Worm (Caenorhabditis elegans) whole organism, L2 larva: ENCODE measurements around the gene pik-1.

Experiments
- C34F6.9 ChIP-seq: fragments of 150-350 bp; optimal IDR thresholded peaks from 2 replicates; lab custom pipeline; 2014; ENCODE audit warnings: missing biosample characterization, missing genetic modification characterization
- F13H6.1 ChIP-seq: sonication (generic microtip); optimal IDR thresholded peaks from 2 replicates; lab custom pipeline; 2016; ENCODE audit warnings: missing genetic modification characterization, missing compliant biosample characterization
- Y55F3AM.14 ChIP-seq: fragments of 200-800 bp; sonication (Bioruptor generic); optimal IDR thresholded peaks from 2 replicates; lab custom pipeline; 2018; ENCODE audit warnings: mild to moderate bottlenecking, missing genetic modification characterization, missing compliant biosample characterization
- ZK546.5 ChIP-seq: sonication (generic microtip); optimal IDR thresholded peaks from 2 replicates; lab custom pipeline; 2017; ENCODE audit warnings: missing biosample characterization, missing genetic modification characterization
- alr-1 ChIP-seq: fragments of 150-350 bp; optimal IDR thresholded peaks from 2 replicates; lab custom pipeline; 2014; ENCODE audit warnings: missing biosample characterization, missing genetic modification characterization
- aly-2 ChIP-seq: fragments of 150-350 bp; optimal IDR thresholded peaks from 2 replicates; lab custom pipeline; 2014; ENCODE audit warnings: missing biosample characterization, missing genetic modification characterization
- ama-1 ChIP-seq: fragments of 150-350 bp; optimal IDR thresholded peaks from 2 replicates; lab custom pipeline; 2018; ENCODE audit warnings: inconsistent platforms
- ceh-82 ChIP-seq: fragments of 150-350 bp; optimal IDR thresholded peaks from 2 replicates; lab custom pipeline; 2014; ENCODE audit warnings: missing biosample characterization, missing genetic modification characterization
- crh-2 ChIP-seq: sonication (generic microtip); optimal IDR thresholded peaks from 2 replicates; lab custom pipeline; 2017; ENCODE audit warnings: missing biosample characterization, missing genetic modification characterization
- egl-27 ChIP-seq: sonication (generic microtip); optimal IDR thresholded peaks from 3 replicates; lab custom pipeline; 2017; ENCODE audit warnings: missing biosample characterization, missing genetic modification reagents, missing genetic modification characterization
- elt-3 ChIP-seq: sonication (generic microtip); optimal IDR thresholded peaks from 2 replicates; lab custom pipeline; 2017; ENCODE audit warnings: missing biosample characterization, missing genetic modification characterization
- fos-1 ChIP-seq: fragments of 150-350 bp; optimal IDR thresholded peaks from 2 replicates; lab custom pipeline; 2014; ENCODE audit warnings: missing biosample characterization, missing genetic modification characterization
- lin-11 ChIP-seq: fragments of 150-350 bp; sonication (generic microtip); optimal IDR thresholded peaks from 2 replicates; lab custom pipeline; 2014; ENCODE audit warnings: missing biosample characterization, missing genetic modification characterization, inconsistent platforms, mixed read lengths
- lin-13 ChIP-seq: fragments of 150-350 bp; optimal IDR thresholded peaks from 2 replicates; lab custom pipeline; 2014; ENCODE audit warnings: missing biosample characterization, missing genetic modification reagents, missing genetic modification characterization
- lin-39 ChIP-seq: fragments of 150-350 bp; optimal IDR thresholded peaks from 2 replicates; lab custom pipeline; 2014; ENCODE audit warnings: missing biosample characterization, missing genetic modification reagents, missing genetic modification characterization
- lsy-2 ChIP-seq, 2 experiments: fragments of 150-350 bp in 1 of 2; sonication (generic microtip) in 1 of 2; optimal IDR thresholded peaks; 2 replicates each; lab custom pipeline; 2014 to 2017; ENCODE audit warnings: missing biosample characterization in 2 of 2, missing genetic modification characterization in 2 of 2
- mab-5 ChIP-seq: fragments of 150-350 bp; optimal IDR thresholded peaks from 2 replicates; lab custom pipeline; 2014; ENCODE audit warnings: missing biosample characterization, missing genetic modification characterization
- mdl-1 ChIP-seq, 2 experiments: fragments of 150-350 bp in 1 of 2; sonication (generic microtip) in 1 of 2; optimal IDR thresholded peaks; 2 replicates each; lab custom pipeline; 2017; ENCODE audit warnings: missing biosample characterization in 2 of 2, missing genetic modification characterization in 2 of 2
- nhr-12 ChIP-seq: fragments of 150-350 bp; optimal IDR thresholded peaks from 2 replicates; lab custom pipeline; 2014; ENCODE audit warnings: missing biosample characterization, missing genetic modification characterization
- nhr-129 ChIP-seq: fragments of 150-350 bp; optimal IDR thresholded peaks from 2 replicates; lab custom pipeline; 2014; ENCODE audit warnings: missing biosample characterization, missing genetic modification characterization
- nhr-21 ChIP-seq: fragments of 150-350 bp; optimal IDR thresholded peaks from 2 replicates; lab custom pipeline; 2014; ENCODE audit warnings: missing biosample characterization, missing genetic modification characterization
- nhr-23 ChIP-seq: fragments of 150-350 bp; optimal IDR thresholded peaks from 2 replicates; lab custom pipeline; 2014; ENCODE audit warnings: missing biosample characterization, missing genetic modification reagents, missing genetic modification characterization
- nhr-25 ChIP-seq: fragments of 150-350 bp; sonication (generic microtip); optimal IDR thresholded peaks from 3 replicates; lab custom pipeline; 2014; ENCODE audit warnings: missing biosample characterization, missing genetic modification characterization
- nhr-6 ChIP-seq: fragments of 150-350 bp; optimal IDR thresholded peaks from 2 replicates; lab custom pipeline; 2014; ENCODE audit warnings: missing biosample characterization, missing genetic modification characterization
- nhr-77 ChIP-seq: fragments of 150-350 bp; optimal IDR thresholded peaks from 2 replicates; lab custom pipeline; 2014; ENCODE audit warnings: missing biosample characterization, missing genetic modification characterization
- peb-1 ChIP-seq: fragments of 150-350 bp; optimal IDR thresholded peaks from 2 replicates; lab custom pipeline; 2014; ENCODE audit warnings: missing biosample characterization, missing genetic modification characterization
- sem-4 ChIP-seq: fragments of 150-350 bp; optimal IDR thresholded peaks from 2 replicates; lab custom pipeline; 2014; ENCODE audit warnings: missing biosample characterization, missing genetic modification reagents, missing genetic modification characterization
- skn-1 ChIP-seq: sonication (generic microtip); optimal IDR thresholded peaks from 2 replicates; lab custom pipeline; 2017; ENCODE audit warnings: missing biosample characterization, missing genetic modification characterization
- sma-3 ChIP-seq: sonication (generic microtip); optimal IDR thresholded peaks from 2 replicates; lab custom pipeline; 2016; ENCODE audit warnings: missing genetic modification reagents, missing genetic modification characterization, missing compliant biosample characterization
- sma-9 ChIP-seq, 2 experiments: fragments of 150-350 bp in 1 of 2; sonication (generic microtip) in 1 of 2; optimal IDR thresholded peaks; 2 replicates each; lab custom pipeline; 2014 to 2016; ENCODE audit warnings: missing genetic modification characterization in 2 of 2, mild to moderate bottlenecking in 1 of 2, missing biosample characterization in 1 of 2, missing compliant biosample characterization in 1 of 2, missing genetic modification reagents in 1 of 2, moderate library complexity in 1 of 2
- snpc-4 ChIP-seq: fragments of 150-350 bp; optimal IDR thresholded peaks from 2 replicates; lab custom pipeline; 2014; ENCODE audit warnings: missing biosample characterization, missing genetic modification characterization
- unc-39 ChIP-seq: fragments of 150-350 bp; optimal IDR thresholded peaks from 2 replicates; lab custom pipeline; 2014; ENCODE audit warnings: missing biosample characterization, missing genetic modification characterization
- unc-55 ChIP-seq: fragments of 150-350 bp; sonication (generic microtip); optimal IDR thresholded peaks from 3 replicates; lab custom pipeline; 2014; ENCODE audit warnings: missing biosample characterization, missing genetic modification reagents, missing genetic modification characterization
- unc-62 ChIP-seq: fragments of 150-350 bp; optimal IDR thresholded peaks from 2 replicates; lab custom pipeline; 2014; ENCODE audit warnings: missing biosample characterization, missing genetic modification reagents, missing genetic modification characterization
- zag-1 ChIP-seq: fragments of 150-350 bp; optimal IDR thresholded peaks from 2 replicates; lab custom pipeline; 2014; ENCODE audit warnings: missing biosample characterization, missing genetic modification characterization
- ztf-1 ChIP-seq: fragments of 200-800 bp; sonication (Bioruptor generic); conservative IDR thresholded peaks from 2 replicates; pipeline ENCODE4 v1.3.6; 2022; ENCODE audit warnings: missing genetic modification characterization, missing compliant biosample characterization
- ztf-4 ChIP-seq: fragments of 150-350 bp; optimal IDR thresholded peaks from 2 replicates; lab custom pipeline; 2014; ENCODE audit warnings: missing biosample characterization, missing genetic modification characterization

Gene pik-1

DNA sequence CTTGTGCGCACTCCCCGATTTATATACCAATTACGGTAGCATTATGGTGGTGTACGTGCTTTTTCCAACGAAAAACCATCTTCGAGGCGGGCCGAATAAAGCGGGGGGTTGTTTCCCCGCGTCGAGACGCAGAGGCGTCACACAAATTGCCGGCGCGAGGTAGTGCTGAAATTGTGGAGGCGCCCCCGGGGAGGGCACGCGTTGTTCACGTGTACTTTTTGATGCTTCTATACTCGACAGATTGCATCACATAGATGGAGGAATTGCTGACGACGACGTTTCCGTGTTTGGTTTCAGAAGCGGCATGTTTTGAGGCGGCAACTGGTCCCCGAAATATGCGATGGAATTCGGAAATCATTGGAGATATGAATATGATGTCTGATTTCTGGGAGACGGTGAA, 20.6 kb upstream of the pik-1 start (continued):
- TF ChIP-seq elt-3 (tag; lab: Kevin White, UChicago), result no peak
- TF ChIP-seq lin-13 (GFP tag; lab: Kevin White, UChicago), result peak; percentile 76
- no peak for TF ChIP-seq alr-1 (tag; lab: Kevin White, UChicago)
- TF ChIP-seq sma-9 (GFP tag; optimal IDR thresholded peaks at IDR 0.05; lab: Kevin White, UChicago), result peak; percentile 99
- peak; percentile 33 for TF ChIP-seq sma-9 (tag; optimal IDR thresholded peaks at IDR 0.05; lab: Kevin White, UChicago)
- no peak for TF ChIP-seq mab-5 (tag; lab: Kevin White, UChicago)
- peak; percentile 91 for TF ChIP-seq nhr-25
- peak; percentile 93 for TF ChIP-seq nhr-21 (tag; lab: Kevin White, UChicago)
- no peak for TF ChIP-seq nhr-23
- TF ChIP-seq lsy-2 (tag; optimal IDR thresholded peaks at IDR 0.05; lab: Kevin White, UChicago), result peak in 1 of 2 experiments; percentile 85

ce11 chrIV:13396375-13396774, 19.5 kb upstream of the pik-1 start:
- TF ChIP-seq skn-1 (tag; lab: Kevin White, UChicago) (peak; percentile 54), sem-4 (no peak), sma-3 (peak; percentile 20), Y55F3AM.14 (GFP tag; lab: Kevin White, UChicago) (no peak), sma-9 (GFP tag; optimal IDR thresholded peaks at IDR 0.05; lab: Kevin White, UChicago) (peak; percentile 63), sma-9 (tag; optimal IDR thresholded peaks at IDR 0.05; lab: Kevin White, UChicago) (no peak), nhr-77 (tag; lab: Kevin White, UChicago) (no peak), nhr-21 (tag; lab: Kevin White, UChicago) (peak; percentile 2), crh-2 (tag; lab: Kevin White, UChicago) (peak; percentile 66), ztf-1 (GFP tag; lab: Robert Waterston, UW) (no peak), nhr-129 (tag; lab: Kevin White, UChicago) (peak; percentile 73), ztf-4 (tag; lab: Kevin White, UChicago) (no peak), mdl-1 (tag; optimal IDR thresholded peaks at IDR 0.05; lab: Kevin White, UChicago) (no peak), alr-1 (tag; lab: Kevin White, UChicago) (no peak), nhr-25 (no peak), fos-1 (tag; lab: Kevin White, UChicago) (peak; percentile 35), ZK546.5 (tag; lab: Kevin White, UChicago) (no peak), lin-13 (GFP tag; lab: Kevin White, UChicago) (no peak), zag-1 (no peak), F13H6.1 (tag; lab: Kevin White, UChicago) (peak; percentile 17), lsy-2 (tag; optimal IDR thresholded peaks at IDR 0.05; lab: Kevin White, UChicago) (peak in 1 of 2 experiments; percentile 18)

ce11 chrIV:13398728-13399127, 17.1 kb upstream of the pik-1 start, which contains the start of gene Y62E10A.13:
TSS of gene Y62E10A.13 (minus strand) at chrIV:13399053.
- no peak for TF ChIP-seq unc-55 (GFP tag; lab: Kevin White, UChicago)
- peak; percentile 40 for TF ChIP-seq nhr-129 (tag; lab: Kevin White, UChicago)
- no peak for TF ChIP-seq ZK546.5 (tag; lab: Kevin White, UChicago)
- TF ChIP-seq ama-1 (lab: Kevin White, UChicago), result no peak
- no peak for TF ChIP-seq unc-39 (tag; lab: Kevin White, UChicago)
- TF ChIP-seq lin-39, result no peak
- TF ChIP-seq, all 48 proteins: peak for 1

ce11 chrIV:13400456-13401364, 15.1 kb upstream of the pik-1 start, which contains the start of the genes memi-2 and cyp-31A5:
TSS of gene memi-2 (minus strand) at chrIV:13400506.
TSS of gene cyp-31A5 (plus strand) at chrIV:13401289.
- no peak for TF ChIP-seq lin-11 (tag; lab: Kevin White, UChicago)
- no peak for TF ChIP-seq lin-13 (GFP tag; lab: Kevin White, UChicago)
- no peak for TF ChIP-seq crh-2 (tag; lab: Kevin White, UChicago)
- no peak for TF ChIP-seq nhr-129 (tag; lab: Kevin White, UChicago)
- TF ChIP-seq nhr-6 (tag; lab: Kevin White, UChicago), result no peak
- no peak for TF ChIP-seq ZK546.5 (tag; lab: Kevin White, UChicago)
- no peak for TF ChIP-seq snpc-4 (tag; lab: Kevin White, UChicago)
- TF ChIP-seq unc-62 (GFP tag; lab: Kevin White, UChicago), result no peak
- TF ChIP-seq nhr-77 (tag; lab: Kevin White, UChicago), result no peak
- no peak for TF ChIP-seq ceh-82 (tag; lab: Kevin White, UChicago)
- no peak for TF ChIP-seq C34F6.9 (tag; lab: Kevin White, UChicago)
- no peak for TF ChIP-seq nhr-12 (tag; lab: Kevin White, UChicago)
- no peak for TF ChIP-seq peb-1 (tag; lab: Kevin White, UChicago)
- TF ChIP-seq unc-39 (tag; lab: Kevin White, UChicago), result no peak
- TF ChIP-seq ztf-4 (tag; lab: Kevin White, UChicago), result no peak
- no peak for TF ChIP-seq nhr-21 (tag; lab: Kevin White, UChicago)
- no peak for TF ChIP-seq aly-2 (tag; lab: Kevin White, UChicago)
- no peak for TF ChIP-seq nhr-23
- TF ChIP-seq egl-27 (tag; lab: Kevin White, UChicago), result no peak
- no peak for TF ChIP-seq lsy-2 (tag; optimal IDR thresholded peaks at IDR 0.05; lab: Kevin White, UChicago)
